Fruit fly (Drosophila melanogaster) whole organism, prepupa: ENCODE measurements around the gene Ir94d.

Source experiments
- CG11294 ChIP-seq: fragments of 200-800 bp; sonication (Bioruptor generic); IDR thresholded peaks from 2 replicates; pipeline ENCODE4 v1.3.6; 2022; ENCODE audit warnings: missing biosample characterization, missing genetic modification characterization
- Hr39 ChIP-seq: fragments of 200-800 bp; sonication (Bioruptor generic); optimal IDR thresholded peaks from 2 replicates; lab custom pipeline; 2016; ENCODE audit warnings: missing biosample characterization, missing genetic modification characterization
- Sox14 ChIP-seq: fragments of 200-800 bp; sonication (Bioruptor generic); optimal IDR thresholded peaks from 3 replicates; lab custom pipeline; 2016; ENCODE audit warnings: missing biosample characterization, missing genetic modification characterization

- peak; percentile 43 for TF ChIP-seq Hr39 (GFP tag; lab: Kevin White, UChicago)
- TF ChIP-seq Sox14 (GFP tag; lab: Kevin White, UChicago), result peak; percentile 33
- TF ChIP-seq CG11294 (GFP tag; lab: Robert Waterston, UW), result peak; percentile 24; the same call in 1 of the 2 replicates
Observed at dm6 chr3R:23355829-23356738, 46.5 kb upstream of the Ir94d start, which contains the start of the genes ATPsynCF6 and Sec13.
